Fruit fly (Drosophila melanogaster) whole organism, adult: ENCODE measurements around the gene CG7120.

Experiments
- CG1620 ChIP-seq: fragments of 200-800 bp; sonication (Bioruptor generic); optimal IDR thresholded peaks from 2 replicates; lab custom pipeline; 2016; ENCODE audit warnings: missing biosample characterization, missing genetic modification characterization
- CG33017 ChIP-seq: fragments of 200-800 bp; sonication (Bioruptor generic); optimal IDR thresholded peaks from 2 replicates; lab custom pipeline; 2018; ENCODE audit warnings: missing biosample characterization, mild to moderate bottlenecking, missing genetic modification characterization, moderate library complexity
- kay ChIP-seq: fragments of 200-800 bp; sonication (Bioruptor generic); peaks from one replicate; lab custom pipeline; 2016; ENCODE audit warnings: missing biosample characterization, missing genetic modification characterization, borderline replicate concordance

DNA sequence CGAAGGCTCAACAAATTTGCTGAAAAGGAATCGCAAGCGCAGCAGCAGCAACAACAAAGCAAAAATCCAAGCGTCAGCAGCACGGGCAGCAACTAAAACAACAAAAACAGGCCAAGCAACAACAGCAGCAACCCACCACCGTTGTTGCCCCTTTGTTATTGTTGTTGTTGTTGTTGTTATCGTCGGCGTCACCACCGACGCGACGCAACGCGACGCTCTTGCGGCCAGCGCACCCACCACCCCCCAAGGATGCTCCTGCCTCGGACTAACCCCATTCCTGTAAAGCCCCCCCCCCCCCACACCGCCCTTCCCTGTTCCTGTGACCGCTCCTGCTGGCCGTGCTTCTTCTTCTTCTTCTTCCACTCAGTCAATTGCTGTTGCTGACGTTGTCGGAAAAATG lies 54.9 kb downstream of the CG7120 start:
- TF ChIP-seq CG1620 (GFP tag; lab: Kevin White, UChicago) (no peak), kay (GFP tag; lab: Kevin White, UChicago) (no peak), CG33017 (tag; lab: Kevin White, UChicago) (no peak)
